Fruit fly (Drosophila melanogaster) whole organism, wandering third instar larva: ENCODE data around the gene CG13605.

ENCODE experiments used
- Abd-B ChIP-seq: fragments of >200 bp; optimal IDR thresholded peaks from 2 replicates; lab custom pipeline; 2017; ENCODE audit warnings: missing biosample characterization, missing genetic modification characterization
- CG32264 ChIP-seq: fragments of 200-800 bp; sonication (Bioruptor generic); optimal IDR thresholded peaks from 2 replicates; lab custom pipeline; 2016; ENCODE audit warnings: missing biosample characterization, missing genetic modification characterization
- CG9705 ChIP-seq: fragments of 200-800 bp; sonication (Bioruptor generic); optimal IDR thresholded peaks from 2 replicates; lab custom pipeline; 2018; ENCODE audit warnings: missing biosample characterization, mild to moderate bottlenecking, missing genetic modification characterization
- CrebA ChIP-seq: fragments of 200-800 bp; sonication (Bioruptor generic); optimal IDR thresholded peaks from 2 replicates; lab custom pipeline; 2016; ENCODE audit warnings: missing biosample characterization, mild to moderate bottlenecking, missing genetic modification characterization, borderline replicate concordance
- Dfd ChIP-seq: fragments of >200 bp; optimal IDR thresholded peaks from 2 replicates; lab custom pipeline; 2017; ENCODE audit warnings: missing biosample characterization, missing genetic modification characterization
- Dif ChIP-seq: fragments of 200-275, 200-300 bp; sonication (Bioruptor generic); optimal IDR thresholded peaks from 2 replicates; lab custom pipeline; 2018; ENCODE audit warnings: missing biosample characterization, missing genetic modification characterization; ENCODE audit not compliant: partially characterized antibody
- GATAd ChIP-seq: sonication (Bioruptor generic); optimal IDR thresholded peaks from 2 replicates; lab custom pipeline; 2016; ENCODE audit warnings: missing biosample characterization, missing genetic modification characterization
- HLH106 ChIP-seq: fragments of 200-800 bp; optimal IDR thresholded peaks from 3 replicates; lab custom pipeline; 2019; ENCODE audit warnings: missing biosample characterization, mild to moderate bottlenecking, missing genetic modification characterization, moderate library complexity
- Hnf4 ChIP-seq: fragments of 200-800 bp; sonication (Bioruptor generic); optimal IDR thresholded peaks from 2 replicates; lab custom pipeline; 2016; ENCODE audit warnings: missing biosample characterization, mild to moderate bottlenecking, missing genetic modification characterization
- Hr78 ChIP-seq: fragments of >200 bp; optimal IDR thresholded peaks from 2 replicates; lab custom pipeline; 2017; ENCODE audit warnings: missing biosample characterization, missing genetic modification characterization
- Hr83 ChIP-seq: fragments of 200-300 bp; sonication (Bioruptor generic); optimal IDR thresholded peaks from 2 replicates; lab custom pipeline; 2016; ENCODE audit warnings: missing biosample characterization, mild to moderate bottlenecking, missing genetic modification characterization, moderate library complexity; ENCODE audit not compliant: poor library complexity, severe bottlenecking
- Jra ChIP-seq: sonication (Bioruptor generic); optimal IDR thresholded peaks from 2 replicates; lab custom pipeline; 2016; ENCODE audit warnings: missing biosample characterization, missing genetic modification characterization
- Mio ChIP-seq: sonication (Bioruptor generic); optimal IDR thresholded peaks from 2 replicates; lab custom pipeline; 2016; ENCODE audit warnings: missing biosample characterization, missing genetic modification characterization
- Myc ChIP-seq: fragments of >200 bp; optimal IDR thresholded peaks from 2 replicates; lab custom pipeline; 2017
- N ChIP-seq: fragments of >200 bp; optimal IDR thresholded peaks from 2 replicates; lab custom pipeline; 2018; ENCODE audit warnings: missing biosample characterization, missing external identifiers, missing genetic modification characterization
- OdsH ChIP-seq: fragments of 200-800 bp; sonication (Bioruptor generic); optimal IDR thresholded peaks from 2 replicates; lab custom pipeline; 2016; ENCODE audit warnings: missing biosample characterization, mild to moderate bottlenecking, missing genetic modification characterization
- Rel ChIP-seq, 2 experiments: fragments of 200-800 bp; sonication (Bioruptor generic) in 1 of 2; optimal IDR thresholded peaks; 2 replicates in 1 of 2; 3 replicates in 1 of 2; lab custom pipeline; 2016 to 2019; ENCODE audit warnings: mild to moderate bottlenecking in 2 of 2, missing biosample characterization in 2 of 2, missing genetic modification characterization in 2 of 2, moderate library complexity in 1 of 2
- Sp1 ChIP-seq: fragments of 200-800 bp; sonication (Bioruptor generic); optimal IDR thresholded peaks from 3 replicates; lab custom pipeline; 2019; ENCODE audit warnings: missing biosample characterization, mild to moderate bottlenecking, missing genetic modification characterization, moderate library complexity
- Vsx2 ChIP-seq: fragments of 200-300, 225-300 bp; sonication (Bioruptor generic); optimal IDR thresholded peaks from 2 replicates; lab custom pipeline; 2018; ENCODE audit warnings: missing biosample characterization, missing genetic modification characterization; ENCODE audit not compliant: partially characterized antibody
- br ChIP-seq: fragments of 200-800 bp; sonication (Bioruptor generic); optimal IDR thresholded peaks from 2 replicates; lab custom pipeline; 2016; ENCODE audit warnings: missing biosample characterization, missing genetic modification characterization
- brk ChIP-seq: fragments of 200-800 bp; sonication (Bioruptor generic); optimal IDR thresholded peaks from 2 replicates; lab custom pipeline; 2016; ENCODE audit warnings: missing biosample characterization, mild to moderate bottlenecking, missing genetic modification characterization
- dl ChIP-seq, 2 experiments: fragments of 175-275, 200-275 bp in 1 of 2; fragments of 200-275 bp in 1 of 2; sonication (Bioruptor generic); optimal IDR thresholded peaks; lab custom pipeline; 2018; ENCODE audit warnings: mild to moderate bottlenecking in 2 of 2, missing biosample characterization in 2 of 2, missing genetic modification characterization in 2 of 2, moderate library complexity in 2 of 2; ENCODE audit not compliant: partially characterized antibody in 2 of 2, insufficient read depth in 1 of 2
- dmrt93B ChIP-seq: fragments of 200-800 bp; sonication (Bioruptor generic); optimal IDR thresholded peaks from 2 replicates; lab custom pipeline; 2018; ENCODE audit warnings: missing biosample characterization, mild to moderate bottlenecking, missing genetic modification characterization
- dsf ChIP-seq: sonication (Bioruptor generic); optimal IDR thresholded peaks from 2 replicates; lab custom pipeline; 2016; ENCODE audit warnings: missing biosample characterization, missing genetic modification characterization, borderline replicate concordance
- ey ChIP-seq: fragments of 200-800 bp; sonication (Bioruptor generic); optimal IDR thresholded peaks from 2 replicates; lab custom pipeline; 2016; ENCODE audit warnings: missing biosample characterization, missing genetic modification characterization
- foxo ChIP-seq, 2 experiments: fragments of 200-800 bp; sonication (Bioruptor generic); optimal IDR thresholded peaks; 2 replicates in 1 of 2; 3 replicates in 1 of 2; lab custom pipeline; 2016 to 2017; ENCODE audit warnings: missing biosample characterization in 2 of 2, missing genetic modification characterization in 2 of 2
- fru ChIP-seq: fragments of 200-800 bp; sonication (Bioruptor generic); optimal IDR thresholded peaks from 3 replicates; lab custom pipeline; 2016; ENCODE audit warnings: missing biosample characterization, mild to moderate bottlenecking, missing genetic modification characterization
- h ChIP-seq: fragments of 200-800 bp; sonication (Bioruptor generic); optimal IDR thresholded peaks from 3 replicates; lab custom pipeline; 2016; ENCODE audit warnings: missing biosample characterization, mild to moderate bottlenecking, missing genetic modification characterization
- jim ChIP-seq: fragments of 175-275, 200-325 bp; sonication (Bioruptor generic); optimal IDR thresholded peaks from 2 replicates; lab custom pipeline; 2016; ENCODE audit warnings: missing biosample characterization, mild to moderate bottlenecking, missing genetic modification characterization
- lola ChIP-seq: fragments of >200 bp; optimal IDR thresholded peaks from 2 replicates; lab custom pipeline; 2017; ENCODE audit warnings: missing biosample characterization, missing genetic modification characterization
- pan ChIP-seq: fragments of >200 bp; optimal IDR thresholded peaks from 2 replicates; lab custom pipeline; 2017
- psq ChIP-seq: fragments of 200-800 bp; sonication (Bioruptor generic); optimal IDR thresholded peaks from 3 replicates; lab custom pipeline; 2017; ENCODE audit warnings: missing biosample characterization, mild to moderate bottlenecking, missing genetic modification characterization, moderate library complexity
- rgr ChIP-seq: fragments of 200-800 bp; sonication (Bioruptor generic); optimal IDR thresholded peaks from 3 replicates; lab custom pipeline; 2016; ENCODE audit warnings: missing biosample characterization, mild to moderate bottlenecking, missing genetic modification characterization
- sage ChIP-seq: fragments of 200-800 bp; sonication (Bioruptor generic); optimal IDR thresholded peaks from 2 replicates; lab custom pipeline; 2016; ENCODE audit warnings: missing biosample characterization, mild to moderate bottlenecking, missing genetic modification characterization
- sv ChIP-seq: fragments of 200-800 bp; sonication (Bioruptor generic); optimal IDR thresholded peaks from 3 replicates; lab custom pipeline; 2016; ENCODE audit warnings: missing biosample characterization, missing genetic modification characterization
- tai ChIP-seq: sonication (Bioruptor generic); optimal IDR thresholded peaks from 2 replicates; lab custom pipeline; 2016; ENCODE audit warnings: missing biosample characterization, missing genetic modification characterization
- usp ChIP-seq: fragments of >200 bp; optimal IDR thresholded peaks from 2 replicates; lab custom pipeline; 2017; ENCODE audit warnings: missing biosample characterization, missing genetic modification characterization
- woc ChIP-seq: sonication (Bioruptor generic); optimal IDR thresholded peaks from 2 replicates; lab custom pipeline; 2016; ENCODE audit warnings: missing biosample characterization, mild to moderate bottlenecking, missing genetic modification characterization

The CG13605 gene

dm6 chr3R:24151924-24152809 is 40.0 kb upstream of the CG13605 start, which contains the start of the genes p38a and CG6178:
Gene p38a, minus strand, starts transcription at chr3R:24152321.
Gene CG6178, plus strand, starts transcription at chr3R:24152347.
- TF ChIP-seq dl (GFP tag; optimal IDR thresholded peaks at IDR 0.05; lab: Kevin White, UChicago; ENCODE audit: insufficient read depth in 1 of 2, partially characterized antibody in 2 of 2), result no peak
- peak; percentile 95 for TF ChIP-seq rgr
- TF ChIP-seq GATAd (GFP tag; lab: Kevin White, UChicago), result no peak
- no peak for TF ChIP-seq Dfd (GFP tag; lab: Kevin White, UChicago)
- no peak for TF ChIP-seq Dif (GFP tag; lab: Kevin White, UChicago)
- TF ChIP-seq CrebA (GFP tag; lab: Kevin White, UChicago), result no peak
- peak; percentile 37 for TF ChIP-seq Rel (GFP tag; optimal IDR thresholded peaks at IDR 0.05; lab: Kevin White, UChicago)
- peak; percentile 86 for TF ChIP-seq Rel (tag; optimal IDR thresholded peaks at IDR 0.05; lab: Kevin White, UChicago)
- TF ChIP-seq Vsx2 (GFP tag; lab: Kevin White, UChicago), result no peak
- peak; percentile 66 for TF ChIP-seq dsf (GFP tag; lab: Kevin White, UChicago)
- peak; percentile 92 for TF ChIP-seq fru (GFP tag; lab: Kevin White, UChicago)
- peak; percentile 99 for TF ChIP-seq HLH106 (tag; lab: Kevin White, UChicago)
- no peak for TF ChIP-seq pan (lab: Kevin White, UChicago)
- peak; percentile 73 for TF ChIP-seq ey (GFP tag; lab: Kevin White, UChicago)
- peak; percentile 56 for TF ChIP-seq sv (GFP tag; lab: Kevin White, UChicago)
- TF ChIP-seq tai (GFP tag; lab: Kevin White, UChicago), result no peak
- no peak for TF ChIP-seq Hr78 (GFP tag; lab: Kevin White, UChicago)
- TF ChIP-seq br (GFP tag; lab: Kevin White, UChicago), result peak; percentile 85
- peak; percentile 37 for TF ChIP-seq Mio (GFP tag; lab: Kevin White, UChicago)
- no peak for TF ChIP-seq jim (GFP tag; lab: Kevin White, UChicago)
- peak; percentile 94 for TF ChIP-seq OdsH
- TF ChIP-seq psq (GFP tag; lab: Kevin White, UChicago), result peak; percentile 97
- no peak for TF ChIP-seq lola
- peak; percentile 55 for TF ChIP-seq woc
- TF ChIP-seq N (GFP tag; lab: Kevin White, UChicago), result no peak
- TF ChIP-seq CG32264 (GFP tag; lab: Kevin White, UChicago), result peak; percentile 20
- TF ChIP-seq usp (GFP tag; lab: Kevin White, UChicago), result no peak
- TF ChIP-seq Hr83, result peak; percentile 64
- TF ChIP-seq brk (GFP tag; lab: Kevin White, UChicago), result no peak
- TF ChIP-seq Myc (lab: Kevin White, UChicago), result peak; percentile 55
- TF ChIP-seq Abd-B (GFP tag; lab: Kevin White, UChicago), result no peak
- TF ChIP-seq sage (GFP tag; lab: Kevin White, UChicago), result peak; percentile 65
- TF ChIP-seq foxo (GFP tag; optimal IDR thresholded peaks at IDR 0.05; lab: Kevin White, UChicago), result peak in 1 of 2 experiments; percentile 96
- TF ChIP-seq CG9705 (GFP tag; lab: Kevin White, UChicago), result peak; percentile 91
- TF ChIP-seq h, result peak; percentile 86
- peak; percentile 99 for TF ChIP-seq Sp1 (GFP tag; lab: Kevin White, UChicago)
- TF ChIP-seq Jra (GFP tag; lab: Kevin White, UChicago), result peak; percentile 66
- peak; percentile 98 for TF ChIP-seq dmrt93B (GFP tag; lab: Kevin White, UChicago)
- peak; percentile 62 for TF ChIP-seq Hnf4 (GFP tag; lab: Kevin White, UChicago)

DNA sequence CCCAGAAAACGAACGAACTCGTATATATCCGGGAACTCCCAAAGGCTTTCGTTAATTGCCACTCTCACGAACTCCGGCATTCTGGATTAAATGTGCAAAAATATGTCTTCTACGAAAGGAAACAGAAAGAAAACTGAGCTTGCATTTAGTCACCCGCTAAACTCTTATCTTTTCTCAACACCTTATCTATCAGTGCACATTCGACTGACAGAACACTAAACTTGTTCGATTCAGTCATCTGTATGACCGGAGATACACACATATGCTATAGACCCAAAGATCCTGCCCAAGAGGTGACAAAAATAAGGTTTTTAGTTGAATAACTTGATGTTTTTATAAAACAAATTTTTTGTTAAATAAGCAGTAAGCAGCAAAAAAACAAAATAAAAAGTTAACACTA is 37.9 kb upstream of the CG13605 start, which contains the start of gene p38c:
TSS of gene p38c (minus strand) at position 101 of the 400 bp plus-strand sequence.
- TF ChIP-seq Rel (GFP tag; optimal IDR thresholded peaks at IDR 0.05; lab: Kevin White, UChicago) (no peak), Rel (tag; optimal IDR thresholded peaks at IDR 0.05; lab: Kevin White, UChicago) (peak; percentile 55), Hr83 (no peak)
